Worm (Caenorhabditis elegans): ENCODE results near the gene F14D7.9.

Gene F14D7.9

ce11 chrV:14317621-14318020 lies 23.1 kb downstream of the F14D7.9 start:
- TF ChIP-seq ceh-36 (tag; optimal IDR thresholded peaks at IDR 0.05) (no peak), ama-1 (optimal IDR thresholded peaks at IDR 0.05) (no peak), tbx-37 (GFP tag; conservative IDR thresholded peaks at IDR 0.05) (no peak), tbx-11 (GFP tag; IDR thresholded peaks at IDR 0.05) (no peak), ets-7 (tag; optimal IDR thresholded peaks at IDR 0.05) (no peak), aly-1 (tag; optimal IDR thresholded peaks at IDR 0.05) (no peak), hmg-4 (GFP tag; optimal IDR thresholded peaks at IDR 0.05) (no peak), ceh-13 (GFP tag; optimal IDR thresholded peaks at IDR 0.05) (no peak), scrt-1 (GFP tag; IDR thresholded peaks at IDR 0.05) (no peak), hmbx-1 (tag; optimal IDR thresholded peaks at IDR 0.05) (no peak), B0310.2 (tag; optimal IDR thresholded peaks at IDR 0.05) (no peak), tra-4 (tag; optimal IDR thresholded peaks at IDR 0.05) (no peak), F13C5.2 (tag; optimal IDR thresholded peaks at IDR 0.05) (no peak), flt-1 (GFP tag; IDR thresholded peaks at IDR 0.05) (no peak), sea-1 (GFP tag; conservative IDR thresholded peaks at IDR 0.05) (no peak), pes-1 (GFP tag; IDR thresholded peaks at IDR 0.05) (no peak), hnd-1 (tag; optimal IDR thresholded peaks at IDR 0.05) (no peak)

ce11 chrV:14319101-14319781 lies 24.7 kb downstream of the F14D7.9 start, which contains the start of gene F47B8.13:
Gene F47B8.13, minus strand, starts transcription at chrV:14319731.
- TF ChIP-seq scrt-1 (GFP tag; IDR thresholded peaks at IDR 0.05) (no peak), aly-1 (tag; optimal IDR thresholded peaks at IDR 0.05) (peak; percentile 55)

ce11 chrV:14320246-14320645 lies 25.8 kb downstream of the F14D7.9 start, which contains the start of gene F47B8.14:
Gene F47B8.14, plus strand, starts transcription at chrV:14320546.
- TF ChIP-seq hnd-1 (tag; optimal IDR thresholded peaks at IDR 0.05): no peak
- TF ChIP-seq tra-4 (tag; optimal IDR thresholded peaks at IDR 0.05): no peak
- TF ChIP-seq hmbx-1 (tag; optimal IDR thresholded peaks at IDR 0.05): no peak
- TF ChIP-seq ama-1 (optimal IDR thresholded peaks at IDR 0.05): no peak
- no peak for TF ChIP-seq B0310.2 (tag; optimal IDR thresholded peaks at IDR 0.05)
- TF ChIP-seq ceh-13 (GFP tag; optimal IDR thresholded peaks at IDR 0.05): no peak
- no peak for TF ChIP-seq pes-1 (GFP tag; IDR thresholded peaks at IDR 0.05)
- TF ChIP-seq aly-1 (tag; optimal IDR thresholded peaks at IDR 0.05): no peak
- no peak for TF ChIP-seq hmg-4 (GFP tag; optimal IDR thresholded peaks at IDR 0.05)
- TF ChIP-seq F13C5.2 (tag; optimal IDR thresholded peaks at IDR 0.05): no peak
- TF ChIP-seq flt-1 (GFP tag; IDR thresholded peaks at IDR 0.05): no peak
- TF ChIP-seq ets-7 (tag; optimal IDR thresholded peaks at IDR 0.05): no peak
- no peak for TF ChIP-seq sea-1 (GFP tag; conservative IDR thresholded peaks at IDR 0.05)

ce11 chrV:14320730-14321319 lies 26.3 kb downstream of the F14D7.9 start:
- no peak for TF ChIP-seq B0310.2 (tag; optimal IDR thresholded peaks at IDR 0.05)
- 0 out of 2 replicates have a peak, but pooled peaks have one; percentile 21 for TF ChIP-seq sea-1 (GFP tag; conservative IDR thresholded peaks at IDR 0.05)
- TF ChIP-seq ama-1 (optimal IDR thresholded peaks at IDR 0.05): no peak
- TF ChIP-seq scrt-1 (GFP tag; IDR thresholded peaks at IDR 0.05): no peak; the same call in 1 of the 2 replicates

- TF ChIP-seq ets-7 (tag; optimal IDR thresholded peaks at IDR 0.05) (no peak), B0310.2 (tag; optimal IDR thresholded peaks at IDR 0.05) (no peak), hmg-4 (GFP tag; optimal IDR thresholded peaks at IDR 0.05) (no peak), aly-1 (tag; optimal IDR thresholded peaks at IDR 0.05) (no peak), ama-1 (optimal IDR thresholded peaks at IDR 0.05) (no peak), flt-1 (GFP tag; IDR thresholded peaks at IDR 0.05) (no peak), sea-1 (GFP tag; conservative IDR thresholded peaks at IDR 0.05) (no peak), ceh-13 (GFP tag; optimal IDR thresholded peaks at IDR 0.05) (no peak), tra-4 (tag; optimal IDR thresholded peaks at IDR 0.05) (no peak), tbx-37 (GFP tag; conservative IDR thresholded peaks at IDR 0.05) (no peak), hmbx-1 (tag; optimal IDR thresholded peaks at IDR 0.05) (no peak), ceh-36 (tag; optimal IDR thresholded peaks at IDR 0.05) (no peak), pes-1 (GFP tag; IDR thresholded peaks at IDR 0.05) (no peak), hnd-1 (tag; optimal IDR thresholded peaks at IDR 0.05) (no peak), scrt-1 (GFP tag; IDR thresholded peaks at IDR 0.05) (no peak), F13C5.2 (tag; optimal IDR thresholded peaks at IDR 0.05) (no peak), tbx-11 (GFP tag; IDR thresholded peaks at IDR 0.05) (no peak)
These were observed 28.2 kb downstream of the F14D7.9 start, which contains the start of gene F47B8.3 for ce11 chrV:14322743-14323142. Gene F47B8.3, minus strand, starts transcription at chrV:14323003.

- TF ChIP-seq pes-1 (GFP tag; IDR thresholded peaks at IDR 0.05) (no peak), tra-4 (tag; optimal IDR thresholded peaks at IDR 0.05) (no peak), sea-1 (GFP tag; conservative IDR thresholded peaks at IDR 0.05) (no peak), aly-1 (tag; optimal IDR thresholded peaks at IDR 0.05) (peak; percentile 26), tbx-11 (GFP tag; IDR thresholded peaks at IDR 0.05) (no peak)
These were observed 30.3 kb downstream of the F14D7.9 start, which contains the start of the genes F47B8.4 and F47B8.18 for ce11 chrV:14324502-14325467. Gene F47B8.4, minus strand, starts transcription at chrV:14324673. Gene F47B8.18, minus strand, starts transcription at chrV:14325464.

ce11 chrV:14327776-14328175 lies 33.3 kb downstream of the F14D7.9 start, which contains the start of gene F47B8.5:
Gene F47B8.5, minus strand, starts transcription at chrV:14327876.
- TF ChIP-seq B0310.2 (tag; optimal IDR thresholded peaks at IDR 0.05) (no peak), sea-1 (GFP tag; conservative IDR thresholded peaks at IDR 0.05) (no peak), tbx-37 (GFP tag; conservative IDR thresholded peaks at IDR 0.05) (no peak), tra-4 (tag; optimal IDR thresholded peaks at IDR 0.05) (no peak), aly-1 (tag; optimal IDR thresholded peaks at IDR 0.05) (no peak), F13C5.2 (tag; optimal IDR thresholded peaks at IDR 0.05) (no peak), tbx-11 (GFP tag; IDR thresholded peaks at IDR 0.05) (no peak), ama-1 (optimal IDR thresholded peaks at IDR 0.05) (no peak), ceh-36 (tag; optimal IDR thresholded peaks at IDR 0.05) (no peak), scrt-1 (GFP tag; IDR thresholded peaks at IDR 0.05) (no peak), pes-1 (GFP tag; IDR thresholded peaks at IDR 0.05) (no peak), flt-1 (GFP tag; IDR thresholded peaks at IDR 0.05) (no peak), ets-7 (tag; optimal IDR thresholded peaks at IDR 0.05) (no peak), hmbx-1 (tag; optimal IDR thresholded peaks at IDR 0.05) (no peak), hmg-4 (GFP tag; optimal IDR thresholded peaks at IDR 0.05) (no peak), ceh-13 (GFP tag; optimal IDR thresholded peaks at IDR 0.05) (no peak), hnd-1 (tag; optimal IDR thresholded peaks at IDR 0.05) (no peak)
